Worm (Caenorhabditis elegans): ENCODE measurements around the gene srv-31.

DNA sequence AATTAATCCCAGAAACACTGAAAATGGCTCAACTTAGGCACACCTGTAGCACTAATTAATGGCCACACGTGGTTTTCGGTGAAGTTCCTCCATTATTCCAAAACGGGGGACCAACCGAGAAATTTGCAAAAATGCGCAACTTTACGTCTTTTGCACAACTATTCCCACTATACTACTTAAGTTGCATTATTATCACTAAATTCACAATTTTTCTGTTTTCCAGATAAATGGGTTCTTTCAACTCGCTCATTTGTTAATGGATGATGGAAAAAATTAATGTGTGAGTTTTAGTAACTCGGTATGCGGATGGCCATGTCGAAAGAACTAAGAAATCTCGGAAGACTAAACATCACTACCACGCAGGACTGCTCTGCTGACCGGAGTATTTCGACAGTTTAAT is 17.2 kb downstream of the srv-31 start, which contains the start of gene T13A10.64:
- no peak for TF ChIP-seq T22C8.4 (GFP tag; IDR thresholded peaks at IDR 0.05)
- TF ChIP-seq flt-1 (GFP tag; IDR thresholded peaks at IDR 0.05): no peak
- TF ChIP-seq tab-1 (GFP tag; IDR thresholded peaks at IDR 0.05): no peak
- TF ChIP-seq ref-1 (GFP tag; conservative IDR thresholded peaks at IDR 0.05): no peak
- no peak for TF ChIP-seq ztf-29 (GFP tag; IDR thresholded peaks at IDR 0.05)
- no peak for TF ChIP-seq ztf-23 (GFP tag; IDR thresholded peaks at IDR 0.05)
